Worm (Caenorhabditis elegans) whole organism, dauer: ENCODE measurements around the gene srt-6.
"Not testable (repeated sequence)": the region's sequence is repeated elsewhere in the genome, so short reads cannot be mapped to it uniquely, and the experiment has no call there.

Experiments used
- unc-62 ChIP-seq: sonication (generic microtip); optimal IDR thresholded peaks from 2 replicates; lab custom pipeline; 2017; ENCODE audit warnings: missing biosample characterization, missing genetic modification reagents, missing genetic modification characterization

Gene srt-6

ce11 chrV:7408520-7408919 is at the start of gene srt-6:
Gene srt-6 (minus strand): TSS chrV:7408814.
- TF ChIP-seq unc-62: no peak

DNA sequence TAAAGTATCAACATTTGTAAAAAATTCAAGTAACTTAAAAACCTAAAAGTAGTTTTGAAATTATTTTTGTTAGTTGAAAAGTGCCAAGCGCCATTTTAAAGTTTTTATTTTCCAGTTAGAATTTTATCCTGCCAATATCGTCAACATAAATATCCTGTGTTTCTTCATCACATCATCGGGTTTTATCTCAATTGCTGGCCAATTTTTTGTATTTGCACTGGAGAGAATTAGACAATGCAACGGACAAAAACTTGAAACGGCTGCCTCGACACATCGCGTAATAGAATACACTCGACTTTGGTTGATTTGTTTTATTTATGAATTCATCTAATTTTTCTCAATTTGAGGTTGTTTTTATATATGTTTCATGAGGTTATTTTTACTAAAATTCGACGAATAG is 46.4 kb upstream of the srt-6 start, which contains the start of gene F25E5.2:
Gene F25E5.2, plus strand, starts transcription at position 301 of the 400 bp plus-strand sequence.
- no peak for TF ChIP-seq unc-62

DNA sequence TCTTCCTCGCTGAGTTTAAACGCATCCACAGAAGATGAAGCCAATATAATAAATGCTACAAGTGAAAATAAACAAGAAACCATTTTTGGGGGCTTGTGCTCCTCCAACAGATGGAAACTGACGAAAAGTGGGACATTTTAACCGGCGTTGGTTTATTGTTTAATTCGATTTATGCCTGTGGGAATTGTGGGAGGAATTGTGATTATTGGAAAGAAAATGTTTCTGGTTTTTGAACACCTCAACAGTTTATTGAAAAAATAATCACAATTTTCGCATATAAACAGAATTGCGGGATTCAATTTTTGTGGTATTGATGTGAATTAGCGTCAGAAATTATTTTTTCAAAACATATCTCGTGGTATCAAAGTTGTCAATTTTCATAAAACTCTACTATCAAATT is 45.6 kb upstream of the srt-6 start, which contains the start of gene try-8:
Gene try-8, minus strand, starts transcription at position 101 of the 400 bp plus-strand sequence.
- no peak for TF ChIP-seq unc-62

ce11 chrV:7451421-7451820 is 42.8 kb upstream of the srt-6 start, which contains the start of gene try-11:
Gene try-11 (plus strand): TSS chrV:7451721.
- no peak for TF ChIP-seq unc-62

- no peak for TF ChIP-seq unc-62
Measured at ce11 chrV:7449303-7449827, 40.8 kb upstream of the srt-6 start, which contains the start of gene try-12. Gene try-12 (plus strand): TSS chrV:7449353.

ce11 chrV:7446965-7447364 is 38.4 kb upstream of the srt-6 start, which contains the start of gene F25E5.5:
Gene F25E5.5 (plus strand): TSS chrV:7447265.
- TF ChIP-seq unc-62: no peak

DNA sequence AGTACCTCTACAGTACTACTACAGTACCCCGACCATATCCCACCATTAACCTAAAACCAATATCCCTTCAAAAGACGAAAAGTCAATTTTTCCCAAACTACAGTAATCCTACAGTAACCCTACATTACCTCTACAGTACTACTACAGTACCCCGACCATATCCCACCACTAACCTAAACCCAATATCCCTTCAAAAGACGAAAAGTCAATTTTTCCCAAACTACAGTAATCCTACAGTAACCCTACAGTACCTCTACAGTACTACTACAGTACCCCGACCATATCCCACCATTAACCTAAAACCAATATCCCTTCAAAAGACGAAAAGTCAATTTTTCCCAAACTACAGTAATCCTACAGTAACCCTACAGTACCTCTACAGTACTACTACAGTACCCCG is 35.7 kb upstream of the srt-6 start, which contains the start of gene nhr-141:
Gene nhr-141, plus strand, starts transcription at position 331 of the 400 bp plus-strand sequence.
- TF ChIP-seq unc-62: not testable (repeated sequence)

- no peak for TF ChIP-seq unc-62
Measured at ce11 chrV:7439807-7440206, 31.2 kb upstream of the srt-6 start, which contains the start of gene try-13. Gene try-13 (plus strand): TSS chrV:7440107.

ce11 chrV:7437985-7438384 is 29.4 kb upstream of the srt-6 start, which contains the start of gene F25E5.16:
Gene F25E5.16 (plus strand): TSS chrV:7438285.
- no peak for TF ChIP-seq unc-62

DNA sequence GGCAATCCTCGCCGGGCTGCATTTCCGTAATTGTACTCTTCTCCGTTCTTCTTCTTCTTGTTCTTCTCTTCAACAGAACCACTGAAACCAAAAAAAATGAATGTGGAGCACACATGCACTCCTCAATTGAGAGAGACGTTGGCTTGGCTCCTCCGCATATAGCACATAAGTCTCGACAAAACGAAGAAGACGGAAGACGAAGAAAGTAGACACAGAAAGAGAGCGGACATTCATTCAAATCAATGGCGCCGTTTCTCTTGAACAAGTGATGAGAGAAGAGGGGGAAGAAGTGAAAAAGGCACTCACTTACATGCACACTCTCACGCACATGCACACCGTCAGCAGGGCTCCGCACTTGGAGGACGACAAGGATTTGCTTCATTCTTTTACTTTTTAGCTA is 28.9 kb upstream of the srt-6 start, which contains the start of gene F25E5.9:
Gene F25E5.9, minus strand, starts transcription at position 382 of the 400 bp plus-strand sequence.
- no peak for TF ChIP-seq unc-62

DNA sequence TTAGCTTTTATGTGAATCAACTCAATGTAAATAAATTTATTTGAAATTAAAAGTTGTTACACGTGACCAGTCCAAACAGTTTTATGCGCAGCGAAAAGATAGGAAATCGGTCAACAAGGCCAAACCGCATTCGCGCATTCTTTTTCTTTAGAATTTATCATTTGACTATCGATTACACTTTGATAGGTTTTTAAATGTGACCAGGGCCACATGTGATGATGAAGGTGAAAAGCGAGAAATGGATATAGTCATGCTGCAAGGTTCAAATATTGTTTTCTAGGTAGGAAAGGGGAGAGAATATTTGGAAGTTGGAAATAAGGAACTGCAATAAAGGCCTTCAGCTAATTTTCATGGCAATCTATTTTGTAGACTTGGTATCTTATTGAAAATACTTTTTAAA is 28.3 kb upstream of the srt-6 start:
- no peak for TF ChIP-seq unc-62

DNA sequence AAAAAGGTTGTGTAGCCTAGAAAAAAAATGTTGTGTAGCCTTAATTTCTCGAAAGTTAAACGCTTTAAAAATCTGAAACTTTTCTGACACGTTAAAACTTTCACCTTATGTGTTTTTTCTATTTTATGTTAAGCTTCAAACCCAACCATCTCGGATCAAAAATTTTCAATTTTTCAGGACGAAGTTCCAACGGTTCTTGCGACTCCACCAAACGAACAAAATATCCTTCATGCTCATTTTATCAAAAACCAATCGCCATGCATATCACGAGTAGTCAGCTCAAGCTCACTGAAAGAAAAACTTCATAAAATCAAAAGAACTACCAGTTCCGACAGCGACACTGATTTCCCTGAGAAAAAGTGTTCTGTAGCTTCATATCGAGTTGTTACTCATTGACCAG is 27.9 kb upstream of the srt-6 start:
- no peak for TF ChIP-seq unc-62

DNA sequence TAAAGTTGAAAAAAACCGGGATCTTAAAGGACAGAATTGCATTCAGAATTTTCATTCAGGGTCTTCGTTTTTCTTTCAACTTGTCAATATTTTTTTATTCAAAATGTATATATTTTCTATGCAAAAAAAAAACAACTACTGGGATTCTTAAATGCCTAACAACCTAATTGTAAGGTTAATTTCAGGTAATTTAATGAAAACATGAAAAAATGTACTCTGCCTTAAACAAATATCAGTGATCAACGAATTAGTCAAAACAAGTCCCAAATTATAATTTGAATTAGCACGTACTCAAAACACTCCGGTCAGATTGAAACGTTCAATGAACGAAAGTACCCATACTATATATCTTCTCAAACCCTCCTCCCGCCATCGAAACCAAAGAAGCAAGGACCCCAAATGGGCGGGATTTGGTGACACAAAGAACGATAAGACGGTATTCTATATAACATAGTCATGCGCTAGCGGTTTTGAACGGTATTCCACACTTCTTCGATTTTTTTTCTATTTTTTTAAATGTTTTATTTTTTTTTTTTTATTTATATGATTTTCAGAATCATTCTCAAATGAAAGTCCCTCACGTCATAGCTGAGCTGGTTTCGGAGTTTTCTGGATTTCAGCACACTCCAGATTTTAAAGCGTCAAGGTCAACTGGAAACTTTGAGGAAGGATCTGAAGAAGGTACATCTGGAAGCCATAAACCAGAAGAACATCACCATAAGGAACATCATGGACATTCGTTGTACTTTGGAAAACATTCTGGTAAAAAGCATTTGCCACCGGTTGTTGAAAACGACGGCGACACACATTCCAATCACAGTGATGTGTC is 27.0 kb upstream of the srt-6 start, which contains the start of the genes ddo-2 and F25E5.8:
Gene ddo-2, minus strand, starts transcription at position 330 of the 829 bp plus-strand sequence.
Gene F25E5.8, plus strand, starts transcription at position 555 of the 829 bp plus-strand sequence.
- TF ChIP-seq unc-62: no peak

DNA sequence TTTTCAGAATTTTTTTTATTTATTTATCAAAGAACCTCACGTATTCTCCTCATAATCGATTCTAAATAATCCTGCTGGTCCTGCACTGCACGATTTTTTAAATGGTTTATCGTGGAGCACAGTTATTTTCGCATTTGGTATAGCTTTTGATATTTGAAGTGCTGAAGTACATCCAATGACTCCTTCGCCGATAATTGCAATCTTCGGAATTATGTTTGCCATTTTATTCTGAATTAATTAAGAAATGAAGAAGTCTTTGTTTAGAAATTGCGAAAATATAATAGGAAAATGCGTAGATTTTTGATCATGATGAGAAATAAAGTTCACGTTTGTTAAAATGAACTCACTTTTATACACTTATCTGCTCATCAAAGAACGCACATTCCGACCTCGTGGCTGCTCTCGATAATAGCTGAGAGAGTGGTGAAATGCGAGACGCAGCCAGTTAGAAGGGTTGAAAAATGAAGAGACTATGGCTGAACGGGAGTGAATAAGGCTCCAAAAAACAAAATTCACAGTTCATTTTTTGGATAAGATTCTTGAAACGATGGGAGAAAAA is 26.3 kb upstream of the srt-6 start:
- no peak for TF ChIP-seq unc-62

DNA sequence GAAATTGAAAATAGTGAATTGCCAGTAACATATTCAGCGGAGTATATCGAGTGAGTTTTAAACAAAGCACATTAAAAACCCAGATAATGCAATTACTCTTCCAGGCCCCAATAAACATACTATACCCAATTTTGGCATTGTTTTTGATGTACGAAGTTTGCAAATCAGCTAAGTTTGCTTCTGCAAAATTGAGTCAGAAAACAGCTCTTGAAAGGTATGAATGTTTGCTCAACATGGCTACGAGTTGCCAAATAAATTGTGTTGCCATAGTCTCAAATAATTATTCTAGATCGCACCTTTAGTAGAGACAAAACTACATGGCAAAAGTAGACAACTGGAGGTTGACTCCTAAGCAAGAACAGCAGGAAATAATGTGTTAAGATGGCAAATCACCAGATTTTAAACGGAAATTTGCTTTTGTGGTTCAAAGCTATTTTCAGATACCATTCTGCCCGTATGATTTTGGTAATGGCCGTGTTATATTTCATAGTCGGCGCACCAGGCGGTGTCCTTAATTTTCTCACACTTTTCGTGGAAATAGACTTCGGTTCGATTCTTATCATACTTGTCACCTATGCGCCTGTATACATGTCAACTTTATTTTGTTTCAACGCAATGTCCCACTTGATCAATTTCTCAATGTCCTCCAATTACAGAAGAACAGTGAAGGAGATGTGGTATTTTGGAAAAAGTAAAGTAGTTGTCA is 24.0 kb upstream of the srt-6 start:
- no peak for TF ChIP-seq unc-62

DNA sequence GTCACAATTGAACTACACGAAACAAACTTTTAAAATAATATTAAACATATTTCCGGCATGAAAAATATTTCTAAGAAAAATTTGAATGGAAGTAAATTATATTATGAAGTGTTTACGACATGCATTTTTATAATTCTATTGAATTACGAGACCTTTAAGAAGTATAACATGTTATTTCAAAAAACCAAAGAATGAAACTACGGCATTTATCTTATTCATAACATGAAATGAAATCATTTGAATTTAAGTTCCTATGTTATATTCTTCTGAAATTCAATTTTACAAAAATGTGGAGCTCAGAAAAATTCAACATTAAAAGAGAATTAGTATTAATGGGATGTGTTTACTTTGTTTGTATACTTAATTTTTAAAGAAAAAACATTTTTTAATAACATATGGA is 22.4 kb upstream of the srt-6 start, which contains the start of gene srw-71:
Gene srw-71, minus strand, starts transcription at position 101 of the 400 bp plus-strand sequence.
- TF ChIP-seq unc-62: no peak
